In genomic region chrX:10959912-10960311, dm6 we compare ENCODE assay signal across 1 fruit fly cellular context.
A peak's percentile ranks its signal among the peaks of the same experiment; 100 is the strongest.
TF ChIP-seq lines count a peak whose summit lies in the region.

No protein-coding gene starts in this region.

TF ChIP-seq in whole organism, prepupa, 60 proteins besides CTCF, POLR2A, EP300 and RAD21 (continued from another document):
- no peak for TF ChIP-seq CG6163 (GFP tag; IDR thresholded peaks at IDR 0.05; lab: Robert Waterston, UW)
- peak; percentile 70 for TF ChIP-seq CG8119 (GFP tag; IDR thresholded peaks at IDR 0.05; lab: Robert Waterston, UW)
- TF ChIP-seq CG4318 (GFP tag; optimal IDR thresholded peaks at IDR 0.05; lab: Kevin White, UChicago) = peak; percentile 66
- no peak for TF ChIP-seq CG11294 (GFP tag; IDR thresholded peaks at IDR 0.05; lab: Robert Waterston, UW)
- TF ChIP-seq CG3919 (GFP tag; optimal IDR thresholded peaks at IDR 0.05; lab: Kevin White, UChicago) = peak; percentile 60
- no peak for TF ChIP-seq Ets21C (GFP tag; optimal IDR thresholded peaks at IDR 0.05; lab: Kevin White, UChicago)
- peak; percentile 51; the same call in 1 of the 3 replicates for TF ChIP-seq eg (GFP tag; IDR thresholded peaks at IDR 0.05; lab: Robert Waterston, UW)
- peak; percentile 17 for TF ChIP-seq Lpt (GFP tag; optimal IDR thresholded peaks at IDR 0.05; lab: Kevin White, UChicago)
